Fruit fly (Drosophila melanogaster) whole organism, embryonic: ENCODE measurements around the gene Vm26Ac.

Experiments
- Ada2b ChIP-seq: fragments of 200-800 bp; sonication (Bioruptor generic); IDR thresholded peaks from 2 replicates; pipeline ENCODE4 v1.3.6; 2022; ENCODE audit warnings: missing biosample characterization, missing genetic modification characterization
- Asciz ChIP-seq: fragments of 200-800 bp; sonication (Bioruptor generic); optimal IDR thresholded peaks from 2 replicates; lab custom pipeline; 2017; ENCODE audit warnings: missing biosample characterization, mild to moderate bottlenecking, missing genetic modification characterization, missing genetic modification reagents
- Atf6 ChIP-seq: fragments of 200-800 bp; sonication (Bioruptor generic); IDR thresholded peaks from 2 replicates; pipeline ENCODE4 v1.3.6; 2022; ENCODE audit warnings: missing biosample characterization, missing genetic modification characterization
- B-H2 ChIP-seq: fragments of 200-800 bp; sonication (Bioruptor generic); optimal IDR thresholded peaks from 2 replicates; lab custom pipeline; 2018; ENCODE audit warnings: missing biosample characterization, mild to moderate bottlenecking, missing genetic modification characterization
- CG10321 ChIP-seq: fragments of 200-800 bp; sonication (Bioruptor generic); IDR thresholded peaks from 2 replicates; pipeline ENCODE4 v1.3.6; 2022; ENCODE audit warnings: missing biosample characterization, missing genetic modification characterization
- CG11247 ChIP-seq: fragments of 200-800 bp; sonication (Bioruptor generic); IDR thresholded peaks from 2 replicates; pipeline ENCODE4 v1.3.6; 2022; ENCODE audit warnings: missing biosample characterization, missing genetic modification characterization
- CG12104 ChIP-seq: fragments of 200-800 bp; sonication (Bioruptor generic); optimal IDR thresholded peaks from 3 replicates; lab custom pipeline; 2016; ENCODE audit warnings: missing biosample characterization, missing genetic modification characterization
- CG12236 ChIP-seq: fragments of 200-800 bp; sonication (Bioruptor generic); optimal IDR thresholded peaks from 2 replicates; lab custom pipeline; 2016; ENCODE audit warnings: missing biosample characterization, missing genetic modification characterization
- CG14441 ChIP-seq: fragments of 200-800 bp; sonication (Bioruptor generic); IDR thresholded peaks from 2 replicates; pipeline ENCODE4 v1.3.6; 2022; ENCODE audit warnings: missing biosample characterization, missing genetic modification characterization
- CG14667 ChIP-seq: fragments of 200-800 bp; sonication (Bioruptor generic); IDR thresholded peaks from 2 replicates; pipeline ENCODE4 v1.3.6; 2022; ENCODE audit warnings: missing biosample characterization, missing genetic modification characterization
- CG14965 ChIP-seq: fragments of 200-800 bp; sonication (Bioruptor generic); optimal IDR thresholded peaks from 2 replicates; lab custom pipeline; 2016; ENCODE audit warnings: missing biosample characterization, missing genetic modification characterization, borderline replicate concordance
- CG15479 ChIP-seq: fragments of 200-800 bp; sonication (Bioruptor generic); optimal IDR thresholded peaks from 3 replicates; lab custom pipeline; 2019; ENCODE audit warnings: missing biosample characterization, mild to moderate bottlenecking, missing genetic modification characterization, moderate library complexity
- CG15601 ChIP-seq: fragments of 200-800 bp; sonication (Bioruptor generic); optimal IDR thresholded peaks from 3 replicates; lab custom pipeline; 2019; ENCODE audit warnings: missing biosample characterization, mild to moderate bottlenecking, missing genetic modification characterization, moderate library complexity
- CG1602 ChIP-seq: fragments of 200-800 bp; sonication (Bioruptor generic); optimal IDR thresholded peaks from 3 replicates; lab custom pipeline; 2016; ENCODE audit warnings: missing biosample characterization, missing genetic modification characterization
- CG16815 ChIP-seq: fragments of 200-800 bp; sonication (Bioruptor generic); optimal IDR thresholded peaks from 3 replicates; lab custom pipeline; 2017; ENCODE audit warnings: missing biosample characterization, mild to moderate bottlenecking, missing genetic modification characterization
- CG17829 ChIP-seq: fragments of 200-800 bp; optimal IDR thresholded peaks from 2 replicates; lab custom pipeline; 2019; ENCODE audit warnings: missing biosample characterization, mild to moderate bottlenecking, missing genetic modification characterization, moderate library complexity
- CG18262 ChIP-seq: fragments of 200-800 bp; optimal IDR thresholded peaks from 3 replicates; lab custom pipeline; 2019; ENCODE audit warnings: missing biosample characterization, mild to moderate bottlenecking, missing genetic modification characterization, moderate library complexity
- CG2202 ChIP-seq: fragments of 200-800 bp; sonication (Bioruptor generic); optimal IDR thresholded peaks from 2 replicates; lab custom pipeline; 2018; ENCODE audit warnings: missing biosample characterization, mild to moderate bottlenecking, missing genetic modification characterization
- CG4424 ChIP-seq: fragments of 200-800 bp; sonication (Bioruptor generic); optimal IDR thresholded peaks from 3 replicates; lab custom pipeline; 2016; ENCODE audit warnings: missing biosample characterization, missing genetic modification characterization
- CG4820 ChIP-seq: fragments of 200-800 bp; sonication (Bioruptor generic); optimal IDR thresholded peaks from 3 replicates; lab custom pipeline; 2016; ENCODE audit warnings: missing biosample characterization, missing genetic modification characterization
- CG6175 ChIP-seq: fragments of 200-800 bp; sonication (Bioruptor generic); IDR thresholded peaks from 3 replicates; pipeline ENCODE4 v1.3.6; 2022; ENCODE audit warnings: missing biosample characterization, missing genetic modification characterization
- CTCF ChIP-seq: fragments of 200-800 bp; sonication (Bioruptor generic); optimal IDR thresholded peaks from 2 replicates; lab custom pipeline; 2017; ENCODE audit warnings: missing biosample characterization, mild to moderate bottlenecking, missing genetic modification characterization, moderate library complexity
- Dip2 ChIP-seq: fragments of 200-800 bp; sonication (Bioruptor generic); IDR thresholded peaks from 2 replicates; pipeline ENCODE4 v1.3.6; 2022; ENCODE audit warnings: missing biosample characterization, missing genetic modification characterization
- Hr78 ChIP-seq, 2 experiments: fragments of 200-800 bp in 1 of 2; fragments of >200 bp in 1 of 2; sonication (Bioruptor generic) in 1 of 2; optimal IDR thresholded peaks; 2 replicates each; lab custom pipeline; 2017 to 2019; ENCODE audit warnings: missing biosample characterization in 2 of 2, missing genetic modification characterization in 2 of 2, mild to moderate bottlenecking in 1 of 2, moderate library complexity in 1 of 2
- NK7.1 ChIP-seq: fragments of 200-800 bp; sonication (Bioruptor generic); optimal IDR thresholded peaks from 3 replicates; lab custom pipeline; 2016; ENCODE audit warnings: missing biosample characterization, missing genetic modification characterization
- Oaz ChIP-seq: fragments of 200-800 bp; sonication (Bioruptor generic); IDR thresholded peaks from 2 replicates; pipeline ENCODE4 v1.3.6; 2022; ENCODE audit warnings: missing biosample characterization, missing genetic modification characterization
- Oli ChIP-seq: fragments of 200-800 bp; sonication (Bioruptor generic); optimal IDR thresholded peaks from 2 replicates; lab custom pipeline; 2018; ENCODE audit warnings: missing biosample characterization, mild to moderate bottlenecking, missing genetic modification characterization, moderate library complexity
- Scr ChIP-seq: fragments of 200-800 bp; sonication (Bioruptor generic); IDR thresholded peaks from 2 replicates; pipeline ENCODE4 v1.3.6; 2022; ENCODE audit warnings: missing biosample characterization, missing genetic modification characterization; ENCODE audit not compliant: partially characterized antibody
- ap ChIP-seq: fragments of 200-800 bp; sonication (Bioruptor generic); IDR thresholded peaks from 2 replicates; pipeline ENCODE4 v1.3.6; 2022; ENCODE audit warnings: missing biosample characterization, missing genetic modification characterization
- ara ChIP-seq: fragments of 200-800 bp; sonication (Bioruptor generic); IDR thresholded peaks from 2 replicates; pipeline ENCODE4 v1.3.6; 2022; ENCODE audit warnings: missing biosample characterization, missing genetic modification characterization
- cad ChIP-seq: fragments of >200 bp; optimal IDR thresholded peaks from 2 replicates; lab custom pipeline; 2017; ENCODE audit warnings: missing biosample characterization, missing genetic modification characterization
- cas ChIP-seq: fragments of 200-800 bp; sonication (Bioruptor generic); IDR thresholded peaks from 2 replicates; pipeline ENCODE4 v1.3.6; 2022; ENCODE audit warnings: missing biosample characterization, missing genetic modification characterization
- crc ChIP-seq: fragments of 200-800 bp; sonication (Bioruptor generic); optimal IDR thresholded peaks from 2 replicates; lab custom pipeline; 2016; ENCODE audit warnings: missing biosample characterization, missing genetic modification characterization
- da ChIP-seq: fragments of 200-800 bp; sonication (Bioruptor generic); optimal IDR thresholded peaks from 2 replicates; lab custom pipeline; 2016; ENCODE audit warnings: missing biosample characterization, missing genetic modification characterization
- dati ChIP-seq: fragments of 200-800 bp; sonication (Bioruptor generic); IDR thresholded peaks from 2 replicates; pipeline ENCODE4 v1.3.6; 2022; ENCODE audit warnings: missing biosample characterization, missing genetic modification characterization
- dpn ChIP-seq, 2 experiments: fragments of 200-800 bp; sonication (Bioruptor generic); optimal IDR thresholded peaks; 3 replicates each; lab custom pipeline; 2016; ENCODE audit warnings: missing biosample characterization in 2 of 2, missing genetic modification characterization in 2 of 2
- ftz-f1 ChIP-seq: fragments of 200-800 bp; sonication (Bioruptor generic); optimal IDR thresholded peaks from 2 replicates; lab custom pipeline; 2016; ENCODE audit warnings: missing biosample characterization, missing genetic modification characterization
- hb ChIP-seq: fragments of 200-800 bp; sonication (Bioruptor generic); IDR thresholded peaks from 3 replicates; pipeline ENCODE4 v1.3.6; 2022; ENCODE audit warnings: missing biosample characterization, missing genetic modification characterization; ENCODE audit not compliant: partially characterized antibody
- kni ChIP-seq: fragments of 200-800 bp; sonication (Bioruptor generic); optimal IDR thresholded peaks from 3 replicates; lab custom pipeline; 2017; ENCODE audit warnings: mild to moderate bottlenecking, missing biosample characterization, missing genetic modification reagents, missing genetic modification characterization
- lbe ChIP-seq: fragments of 200-800 bp; sonication (Bioruptor generic); optimal IDR thresholded peaks from 2 replicates; lab custom pipeline; 2016; ENCODE audit warnings: missing biosample characterization, mild to moderate bottlenecking, missing genetic modification characterization
- nau ChIP-seq: fragments of 200-800 bp; sonication (Bioruptor generic); optimal IDR thresholded peaks from 3 replicates; lab custom pipeline; 2017; ENCODE audit warnings: missing biosample characterization, mild to moderate bottlenecking, missing genetic modification characterization, missing genetic modification reagents
- pita ChIP-seq: fragments of 200-800 bp; sonication (Bioruptor generic); optimal IDR thresholded peaks from 2 replicates; lab custom pipeline; 2017; ENCODE audit warnings: missing biosample characterization, mild to moderate bottlenecking, missing genetic modification characterization
- pnt ChIP-seq: fragments of 200-800 bp; sonication (Bioruptor generic); optimal IDR thresholded peaks from 3 replicates; lab custom pipeline; 2016; ENCODE audit warnings: missing biosample characterization, missing genetic modification characterization
- pros ChIP-seq: fragments of 200-800 bp; sonication (Bioruptor generic); optimal IDR thresholded peaks from 3 replicates; lab custom pipeline; 2019; ENCODE audit warnings: missing biosample characterization, mild to moderate bottlenecking, missing genetic modification characterization, moderate library complexity
- sens ChIP-seq: fragments of 200-800 bp; sonication (Bioruptor generic); peaks from one replicate; lab custom pipeline; 2016; ENCODE audit warnings: missing biosample characterization, missing genetic modification characterization
- so ChIP-seq: fragments of 200-800 bp; sonication (Bioruptor generic); IDR thresholded peaks from 3 replicates; pipeline ENCODE4 v1.3.6; 2022; ENCODE audit warnings: missing biosample characterization, missing genetic modification characterization
- tap ChIP-seq: fragments of 200-800 bp; optimal IDR thresholded peaks from 3 replicates; lab custom pipeline; 2019; ENCODE audit warnings: missing biosample characterization, mild to moderate bottlenecking, missing genetic modification characterization, moderate library complexity
- toy ChIP-seq: fragments of 200-800 bp; sonication (Bioruptor generic); IDR thresholded peaks from 2 replicates; pipeline ENCODE4 v1.3.6; 2022; ENCODE audit warnings: missing biosample characterization, missing genetic modification characterization
- unpg ChIP-seq: fragments of 200-800 bp; sonication (Bioruptor generic); optimal IDR thresholded peaks from 3 replicates; lab custom pipeline; 2018; ENCODE audit warnings: missing biosample characterization, mild to moderate bottlenecking, missing genetic modification characterization, moderate library complexity
- z ChIP-seq: fragments of 200-800 bp; sonication (Bioruptor generic); IDR thresholded peaks from 3 replicates; pipeline ENCODE4 v1.3.6; 2022; ENCODE audit warnings: missing biosample characterization, missing genetic modification characterization

The Vm26Ac gene

dm6 chr2L:5943229-5944078 lies 15.0 kb downstream of the Vm26Ac start, which contains the start of the genes Sfp26Ad and Gpdh1 (continued):
- TF ChIP-seq CG15601 (tag; lab: Kevin White, UChicago) (peak; percentile 69), CG1602 (GFP tag; lab: Kevin White, UChicago) (peak; percentile 79), cad (no peak), CG14441 (GFP tag; lab: Robert Waterston, UW) (peak; percentile 60), kni (GFP tag; lab: Kevin White, UChicago) (peak; percentile 60), CG15479 (GFP tag; lab: Kevin White, UChicago) (peak; percentile 90), so (GFP tag; lab: Robert Waterston, UW) (peak; percentile 65; the same call in 1 of the 3 replicates), Hr78 (GFP tag; optimal IDR thresholded peaks at IDR 0.05; lab: Kevin White, UChicago) (no peak), cas (GFP tag; lab: Robert Waterston, UW) (0 out of 2 replicates have a peak, but pooled peaks have one; percentile 14), Atf6 (GFP tag; lab: Robert Waterston, UW) (peak; percentile 70), Scr (GFP tag; lab: Robert Waterston, UW) (peak; percentile 63), hb (no peak), Dip2 (GFP tag; lab: Robert Waterston, UW) (no peak), sens (peak; percentile 95), CG16815 (peak; percentile 53), B-H2 (GFP tag; lab: Kevin White, UChicago) (peak; percentile 85), ara (GFP tag; lab: Robert Waterston, UW) (no peak), CG17829 (tag; lab: Kevin White, UChicago) (peak; percentile 73), ftz-f1 (peak; percentile 51), nau (peak; percentile 68), CTCF (GFP tag; lab: Kevin White, UChicago) (no peak), CG4820 (GFP tag; lab: Kevin White, UChicago) (peak; percentile 66), dpn (GFP tag; optimal IDR thresholded peaks at IDR 0.05; lab: Kevin White, UChicago) (peak; percentile 87 to 90), ap (no peak), crc (peak; percentile 63), CG6175 (GFP tag; lab: Robert Waterston, UW) (peak; percentile 57; the same call in 2 of the 3 replicates), pnt (peak; percentile 50), CG4424 (GFP tag; lab: Kevin White, UChicago) (peak; percentile 82), CG2202 (tag; lab: Kevin White, UChicago) (peak; percentile 12), CG14965 (peak; percentile 27), unpg (GFP tag; lab: Kevin White, UChicago) (peak; percentile 68), CG10321 (GFP tag; lab: Robert Waterston, UW) (no peak), lbe (GFP tag; lab: Kevin White, UChicago) (peak; percentile 80), z (0 out of 3 replicates have a peak, but pooled peaks have one; percentile 22), toy (GFP tag; lab: Robert Waterston, UW) (no peak), dati (GFP tag; lab: Robert Waterston, UW) (no peak), da (GFP tag; lab: Kevin White, UChicago) (peak; percentile 10), CG12236 (GFP tag; lab: Kevin White, UChicago) (peak; percentile 35), CG14667 (GFP tag; lab: Robert Waterston, UW) (peak; percentile 45), tap (tag; lab: Kevin White, UChicago) (no peak), pita (no peak), CG18262 (peak; percentile 63), CG11247 (GFP tag; lab: Robert Waterston, UW) (peak; percentile 70), NK7.1 (GFP tag; lab: Kevin White, UChicago) (peak; percentile 51), Oli (tag; lab: Kevin White, UChicago) (peak; percentile 22), Asciz (GFP tag; lab: Kevin White, UChicago) (peak; percentile 5), pros (GFP tag; lab: Kevin White, UChicago) (no peak), Ada2b (GFP tag; lab: Robert Waterston, UW) (peak; percentile 54; the same call in 1 of the 2 replicates), CG12104 (GFP tag; lab: Kevin White, UChicago) (peak; percentile 52), Oaz (no peak)
